Worm (Caenorhabditis elegans) whole organism, L1 larva: ENCODE data around the gene arf-1.
A peak's percentile ranks its signal among the peaks of the same experiment; 100 is the strongest.

Source experiments
- C34B4.2 ChIP-seq: sonication (generic microtip); optimal IDR thresholded peaks from 2 replicates; lab custom pipeline; 2017; ENCODE audit warnings: mild to moderate bottlenecking, missing genetic modification characterization, missing compliant biosample characterization
- F16B12.6 ChIP-seq: fragments of 150-350 bp; optimal IDR thresholded peaks from 2 replicates; lab custom pipeline; 2014; ENCODE audit warnings: missing biosample characterization, missing genetic modification characterization
- alr-1 ChIP-seq: fragments of 200-800 bp; sonication (Bioruptor generic); optimal IDR thresholded peaks from 2 replicates; lab custom pipeline; 2018; ENCODE audit warnings: borderline replicate concordance, mild to moderate bottlenecking, missing genetic modification characterization, missing compliant biosample characterization
- aly-2 ChIP-seq: fragments of 150-350 bp; optimal IDR thresholded peaks from 2 replicates; lab custom pipeline; 2014; ENCODE audit warnings: missing biosample characterization, missing genetic modification characterization
- ama-1 ChIP-seq: fragments of 150-350 bp; optimal IDR thresholded peaks from 2 replicates; lab custom pipeline; 2014
- blmp-1 ChIP-seq: fragments of 150-350 bp; optimal IDR thresholded peaks from 2 replicates; lab custom pipeline; 2014; ENCODE audit warnings: missing biosample characterization, missing genetic modification characterization
- ceh-8 ChIP-seq: fragments of 200-800 bp; sonication (Bioruptor generic); optimal IDR thresholded peaks from 2 replicates; lab custom pipeline; 2018; ENCODE audit warnings: mild to moderate bottlenecking, missing genetic modification characterization, moderate library complexity, missing compliant biosample characterization
- ceh-82 ChIP-seq, 3 experiments: fragments of 150-350 bp in 1 of 3; sonication (generic microtip) in 2 of 3; optimal IDR thresholded peaks; 2 replicates each; lab custom pipeline; 2014 to 2017; ENCODE audit warnings: missing biosample characterization in 3 of 3, missing genetic modification characterization in 3 of 3
- ceh-90 ChIP-seq: sonication (generic microtip); optimal IDR thresholded peaks from 2 replicates; lab custom pipeline; 2016; ENCODE audit warnings: missing genetic modification characterization, missing compliant biosample characterization
- ces-1 ChIP-seq: fragments of 150-350 bp; optimal IDR thresholded peaks from 2 replicates; lab custom pipeline; 2014; ENCODE audit warnings: missing biosample characterization, missing genetic modification reagents, missing genetic modification characterization
- dpl-1 ChIP-seq, 3 experiments: fragments of 150-350 bp in 2 of 3; sonication (generic microtip) in 1 of 3; optimal IDR thresholded peaks; 2 replicates each; lab custom pipeline; 2014 to 2017; ENCODE audit warnings: missing biosample characterization in 3 of 3, missing genetic modification characterization in 3 of 3, missing genetic modification reagents in 3 of 3
- efl-1 ChIP-seq, 4 experiments: fragments of 150-350 bp; optimal IDR thresholded peaks in 3 of 4; peaks in 1 of 4; 1 replicate in 1 of 4; 2 replicates in 3 of 4; lab custom pipeline; 2014; ENCODE audit warnings: missing biosample characterization in 2 of 4, missing genetic modification characterization in 2 of 4, missing genetic modification reagents in 2 of 4
- egl-13 ChIP-seq: sonication (generic microtip); optimal IDR thresholded peaks from 2 replicates; lab custom pipeline; 2016; ENCODE audit warnings: missing genotype, missing genetic modification reagents, missing genetic modification characterization, missing compliant biosample characterization
- egl-27 ChIP-seq, 2 experiments: fragments of 150-350 bp in 1 of 2; sonication (generic microtip); optimal IDR thresholded peaks; 3 replicates each; lab custom pipeline; 2017 to 2018; ENCODE audit warnings: missing biosample characterization in 2 of 2, missing genetic modification characterization in 2 of 2, missing genetic modification reagents in 2 of 2
- elt-3 ChIP-seq, 6 experiments: fragments of 150-350 bp in 1 of 6; sonication (generic microtip); optimal IDR thresholded peaks; 2 replicates each; lab custom pipeline; 2017 to 2018; ENCODE audit warnings: missing biosample characterization in 6 of 6, missing genetic modification characterization in 6 of 6, inconsistent platforms in 1 of 6
- ets-5 ChIP-seq: fragments of 200-800 bp; sonication (Bioruptor generic); IDR thresholded peaks from 2 replicates; pipeline ENCODE4 v1.3.6; 2022; ENCODE audit warnings: missing genetic modification characterization, missing compliant biosample characterization
- fkh-4 ChIP-seq: sonication (generic microtip); optimal IDR thresholded peaks from 2 replicates; lab custom pipeline; 2016; ENCODE audit warnings: missing compliant biosample characterization, missing genetic modification characterization, borderline replicate concordance
- fkh-8 ChIP-seq: sonication (generic microtip); optimal IDR thresholded peaks from 2 replicates; lab custom pipeline; 2016; ENCODE audit warnings: mild to moderate bottlenecking, missing genetic modification characterization, missing compliant biosample characterization
- fos-1 ChIP-seq: fragments of 150-350 bp; optimal IDR thresholded peaks from 2 replicates; lab custom pipeline; 2014; ENCODE audit warnings: missing biosample characterization, missing genetic modification characterization
- grh-1 ChIP-seq: fragments of 200-800 bp; sonication (Bioruptor generic); IDR thresholded peaks from 2 replicates; pipeline ENCODE4 v1.3.6; 2022; ENCODE audit warnings: missing genetic modification reagents, missing genetic modification characterization, missing compliant biosample characterization
- hpl-2 ChIP-seq: fragments of 150-350 bp; optimal IDR thresholded peaks from 2 replicates; lab custom pipeline; 2014; ENCODE audit warnings: missing biosample characterization, missing genetic modification reagents, missing genetic modification characterization
- jun-1 ChIP-seq: fragments of 150-350 bp; optimal IDR thresholded peaks from 2 replicates; lab custom pipeline; 2014; ENCODE audit warnings: missing biosample characterization, missing genetic modification reagents, missing genetic modification characterization
- lin-14 ChIP-seq: fragments of 200-800 bp; sonication (Bioruptor generic); optimal IDR thresholded peaks from 2 replicates; lab custom pipeline; 2018; ENCODE audit warnings: mild to moderate bottlenecking, missing genetic modification characterization, moderate library complexity, missing compliant biosample characterization
- lin-15B ChIP-seq: fragments of 150-350 bp; sonication (generic microtip); optimal IDR thresholded peaks from 3 replicates; lab custom pipeline; 2014; ENCODE audit warnings: missing biosample characterization, missing genetic modification characterization
- lin-35 ChIP-seq, 2 experiments: fragments of 150-350 bp; optimal IDR thresholded peaks; 2 replicates each; lab custom pipeline; 2014; ENCODE audit warnings: missing biosample characterization in 2 of 2, missing genetic modification characterization in 2 of 2, missing genetic modification reagents in 2 of 2
- mef-2 ChIP-seq: fragments of 150-350 bp; optimal IDR thresholded peaks from 2 replicates; lab custom pipeline; 2014; ENCODE audit warnings: missing biosample characterization, missing genetic modification characterization
- mep-1 ChIP-seq: fragments of 150-350 bp; optimal IDR thresholded peaks from 2 replicates; lab custom pipeline; 2014; ENCODE audit warnings: missing biosample characterization, missing genetic modification characterization
- nhr-12 ChIP-seq: sonication (generic microtip); optimal IDR thresholded peaks from 2 replicates; lab custom pipeline; 2017; ENCODE audit warnings: missing biosample characterization, missing genetic modification characterization
- nhr-19 ChIP-seq: fragments of 200-800 bp; sonication (Bioruptor generic); conservative IDR thresholded peaks from 2 replicates; pipeline ENCODE4 v1.3.6; 2022; ENCODE audit warnings: missing genetic modification characterization, missing compliant biosample characterization
- nhr-237 ChIP-seq: fragments of 150-350 bp; optimal IDR thresholded peaks from 2 replicates; lab custom pipeline; 2014; ENCODE audit warnings: missing biosample characterization, missing genetic modification characterization
- nhr-47 ChIP-seq: sonication (generic microtip); optimal IDR thresholded peaks from 2 replicates; lab custom pipeline; 2016; ENCODE audit warnings: mild to moderate bottlenecking, missing genetic modification characterization, moderate library complexity, missing compliant biosample characterization
- nhr-71 ChIP-seq: sonication (generic microtip); optimal IDR thresholded peaks from 2 replicates; lab custom pipeline; 2016; ENCODE audit warnings: mild to moderate bottlenecking, missing genetic modification characterization, moderate library complexity, missing compliant biosample characterization
- nhr-77 ChIP-seq: fragments of 150-350 bp; optimal IDR thresholded peaks from 2 replicates; lab custom pipeline; 2014; ENCODE audit warnings: missing biosample characterization, missing genetic modification characterization
- nhr-85 ChIP-seq: sonication (generic microtip); peaks from one replicate; lab custom pipeline; 2016; ENCODE audit warnings: missing genetic modification characterization, inconsistent platforms, missing compliant biosample characterization
- nhr-90 ChIP-seq: sonication (generic microtip); optimal IDR thresholded peaks from 2 replicates; lab custom pipeline; 2016; ENCODE audit warnings: mild to moderate bottlenecking, missing genetic modification characterization, missing compliant biosample characterization; ENCODE audit not compliant: poor library complexity
- rnt-1 ChIP-seq: sonication (generic microtip); optimal IDR thresholded peaks from 2 replicates; lab custom pipeline; 2016; ENCODE audit warnings: mild to moderate bottlenecking, missing genetic modification characterization, moderate library complexity, missing compliant biosample characterization
- sox-4 ChIP-seq: sonication (generic microtip); optimal IDR thresholded peaks from 2 replicates; lab custom pipeline; 2016; ENCODE audit warnings: missing genetic modification characterization, missing compliant biosample characterization
- tbx-2 ChIP-seq: sonication (generic microtip); optimal IDR thresholded peaks from 2 replicates; lab custom pipeline; 2016; ENCODE audit warnings: missing genetic modification characterization, missing compliant biosample characterization
- tlp-1 ChIP-seq: fragments of 150-350 bp; optimal IDR thresholded peaks from 2 replicates; lab custom pipeline; 2014; ENCODE audit warnings: missing biosample characterization, missing genetic modification characterization
- unc-130 ChIP-seq: fragments of 150-350 bp; optimal IDR thresholded peaks from 2 replicates; lab custom pipeline; 2017; ENCODE audit warnings: missing biosample characterization, missing genetic modification characterization, inconsistent platforms
- unc-86 ChIP-seq: sonication (generic microtip); optimal IDR thresholded peaks from 2 replicates; lab custom pipeline; 2016; ENCODE audit warnings: missing genetic modification characterization, missing compliant biosample characterization
- vab-15 ChIP-seq: sonication (generic microtip); optimal IDR thresholded peaks from 2 replicates; lab custom pipeline; 2017; ENCODE audit warnings: missing genotype, mild to moderate bottlenecking, missing genetic modification characterization, missing compliant biosample characterization
- zip-4 ChIP-seq: fragments of 200-800 bp; sonication (Bioruptor generic); optimal IDR thresholded peaks from 2 replicates; lab custom pipeline; 2018; ENCODE audit warnings: mild to moderate bottlenecking, missing genetic modification characterization, moderate library complexity, missing compliant biosample characterization

The arf-1 gene

ce11 chrIII:5744579-5744978, 29.9 kb downstream of the arf-1 start, which contains the start of gene B0244.5:
Gene B0244.5 (plus strand): TSS chrIII:5744879.
- no peak for TF ChIP-seq elt-3 (tag; optimal IDR thresholded peaks at IDR 0.05; lab: Kevin White, UChicago)
- TF ChIP-seq tlp-1 (tag; lab: Kevin White, UChicago) = no peak
- TF ChIP-seq jun-1 (tag; lab: Kevin White, UChicago) = no peak

DNA sequence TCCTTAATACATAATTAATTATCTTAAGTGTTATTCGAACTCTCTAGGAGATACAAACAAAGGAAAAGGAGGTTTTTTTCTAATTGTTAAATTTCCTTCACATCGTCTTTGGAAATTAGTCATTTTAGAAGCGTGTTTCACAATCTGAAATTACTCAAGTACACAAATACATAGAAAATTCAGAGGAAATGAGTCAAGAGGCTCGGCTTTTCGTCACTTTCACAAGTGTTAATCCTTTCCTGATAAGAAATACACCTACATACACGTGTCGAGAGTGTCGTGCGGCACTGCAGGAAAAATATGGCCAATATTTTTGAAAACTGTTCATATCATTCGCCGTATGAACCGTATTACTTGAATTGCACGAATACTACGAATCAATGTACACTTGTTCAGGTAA, 32.5 kb downstream of the arf-1 start, which contains the start of gene B0244.4:
Gene B0244.4, plus strand, starts transcription at position 301 of the 400 bp plus-strand sequence.
- TF ChIP-seq blmp-1 (tag; lab: Kevin White, UChicago) (no peak), nhr-12 (tag; lab: Kevin White, UChicago) (no peak), tlp-1 (tag; lab: Kevin White, UChicago) (no peak), lin-15B (tag; lab: Kevin White, UChicago) (no peak), alr-1 (tag; lab: Kevin White, UChicago) (no peak), F16B12.6 (tag; lab: Kevin White, UChicago) (no peak), fkh-4 (no peak), tbx-2 (tag; lab: Kevin White, UChicago) (no peak), nhr-90 (tag; lab: Kevin White, UChicago) (no peak), efl-1 (optimal IDR thresholded peaks at IDR 0.05; lab: Kevin White, UChicago) (no peak), efl-1 (GFP tag; optimal IDR thresholded peaks at IDR 0.05 in 1 of 2; lab: Kevin White, UChicago) (no peak), egl-13 (tag; lab: Kevin White, UChicago) (no peak), aly-2 (no peak), fkh-8 (tag; lab: Kevin White, UChicago) (no peak)

ce11 chrIII:5748360-5748759, 33.7 kb downstream of the arf-1 start:
- TF ChIP-seq fos-1 (no peak), jun-1 (tag; lab: Kevin White, UChicago) (no peak), ceh-90 (no peak), lin-14 (no peak), unc-130 (tag; lab: Kevin White, UChicago) (no peak), lin-15B (tag; lab: Kevin White, UChicago) (no peak), mef-2 (tag; lab: Kevin White, UChicago) (no peak), ama-1 (lab: Kevin White, UChicago) (no peak), unc-86 (tag; lab: Kevin White, UChicago) (no peak), ets-5 (GFP tag; lab: Robert Waterston, UW) (no peak), F16B12.6 (tag; lab: Kevin White, UChicago) (no peak), nhr-90 (tag; lab: Kevin White, UChicago) (no peak), ces-1 (GFP tag; lab: Kevin White, UChicago) (no peak), mep-1 (no peak), ceh-82 (tag; optimal IDR thresholded peaks at IDR 0.05; lab: Kevin White, UChicago) (no peak), efl-1 (optimal IDR thresholded peaks at IDR 0.05; lab: Kevin White, UChicago) (no peak), efl-1 (GFP tag; optimal IDR thresholded peaks at IDR 0.05 in 1 of 2; lab: Kevin White, UChicago) (no peak)

- TF ChIP-seq rnt-1 (tag; lab: Kevin White, UChicago) (no peak), hpl-2 (GFP tag; lab: Kevin White, UChicago) (no peak), nhr-71 (tag; lab: Kevin White, UChicago) (no peak), nhr-19 (no peak), ets-5 (GFP tag; lab: Robert Waterston, UW) (no peak), C34B4.2 (tag; lab: Kevin White, UChicago) (no peak), sox-4 (tag; lab: Kevin White, UChicago) (no peak)
Observed at ce11 chrIII:5750503-5750902, 35.8 kb downstream of the arf-1 start.

DNA sequence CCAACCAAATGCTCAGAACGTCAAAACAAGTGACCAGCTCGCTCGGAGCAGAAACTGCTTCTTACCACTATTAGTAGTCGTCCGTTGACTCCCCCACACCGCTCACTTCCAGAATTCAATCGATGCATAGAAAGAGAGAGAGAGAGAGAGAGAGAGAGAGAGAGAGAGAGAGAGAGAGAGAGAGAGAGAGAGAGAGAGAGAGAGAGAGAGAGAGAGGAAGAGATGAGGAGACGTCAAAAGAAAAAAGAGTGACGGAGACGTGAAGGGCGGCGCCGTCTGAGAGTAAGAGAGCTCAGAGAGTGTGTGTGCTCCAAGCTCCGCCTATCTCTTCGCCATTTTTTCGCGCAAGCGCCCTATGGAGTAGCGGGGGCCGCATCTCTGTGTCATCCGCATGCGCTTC, 40.5 kb downstream of the arf-1 start, which contains the start of gene ida-1:
Gene ida-1, plus strand, starts transcription at position 336 of the 400 bp plus-strand sequence.
- TF ChIP-seq alr-1 (tag; lab: Kevin White, UChicago) (no peak), tlp-1 (tag; lab: Kevin White, UChicago) (no peak), egl-27 (tag; optimal IDR thresholded peaks at IDR 0.05; lab: Kevin White, UChicago) (no peak), grh-1 (GFP tag; lab: Robert Waterston, UW) (no peak), zip-4 (no peak), sox-4 (tag; lab: Kevin White, UChicago) (no peak), ceh-8 (peak; percentile 60), lin-15B (tag; lab: Kevin White, UChicago) (no peak), nhr-77 (tag; lab: Kevin White, UChicago) (no peak), nhr-85 (tag; lab: Kevin White, UChicago) (no peak), dpl-1 (GFP tag; optimal IDR thresholded peaks at IDR 0.05; lab: Kevin White, UChicago) (peak in 1 of 3 experiments; percentile 4), vab-15 (tag; lab: Kevin White, UChicago) (no peak), nhr-237 (no peak), fkh-8 (tag; lab: Kevin White, UChicago) (peak; percentile 90), nhr-47 (tag; lab: Kevin White, UChicago) (no peak), ets-5 (GFP tag; lab: Robert Waterston, UW) (no peak), lin-35 (GFP tag; optimal IDR thresholded peaks at IDR 0.05; lab: Kevin White, UChicago) (peak in 1 of 2 experiments; percentile 54), F16B12.6 (tag; lab: Kevin White, UChicago) (no peak)
